2 worm cellular contexts compared by ENCODE assay signal in genomic region chrV:9729462-9730162, ce11.
TF ChIP-seq lines count a peak whose summit lies in the region.

TSS of gene aagr-3 (minus strand) at chrV:9729512.
TSS of gene drap-1 (plus strand) at chrV:9730106.

TF ChIP-seq in whole organism, L1 larva, 84 proteins besides CTCF, POLR2A, EP300 and RAD21 (continued from another document):
- TF ChIP-seq ceh-8 (GFP tag; optimal IDR thresholded peaks at IDR 0.05; lab: Kevin White, UChicago): no peak
- no peak for TF ChIP-seq nhr-237 (tag; optimal IDR thresholded peaks at IDR 0.05; lab: Kevin White, UChicago)
- no peak for TF ChIP-seq ceh-63 (GFP tag; optimal IDR thresholded peaks at IDR 0.05; lab: Kevin White, UChicago)
- no peak for TF ChIP-seq unc-62 (GFP tag; optimal IDR thresholded peaks at IDR 0.05; lab: Kevin White, UChicago)
- TF ChIP-seq zag-1 (tag; optimal IDR thresholded peaks at IDR 0.05; lab: Kevin White, UChicago): no peak
- TF ChIP-seq unc-130 (tag; optimal IDR thresholded peaks at IDR 0.05; lab: Kevin White, UChicago): no peak
- peak; percentile 52 for TF ChIP-seq nhr-85 (tag; lab: Kevin White, UChicago)
- TF ChIP-seq ets-5 (GFP tag; IDR thresholded peaks at IDR 0.05; lab: Robert Waterston, UW): no peak
- TF ChIP-seq ztf-4 (tag; optimal IDR thresholded peaks at IDR 0.05; lab: Kevin White, UChicago): peak; percentile 12
- no peak for TF ChIP-seq isw-1 (GFP tag; IDR thresholded peaks at IDR 0.05; lab: Robert Waterston, UW)
- no peak for TF ChIP-seq sox-4 (tag; optimal IDR thresholded peaks at IDR 0.05; lab: Kevin White, UChicago)
- no peak for TF ChIP-seq nhr-76 (tag; optimal IDR thresholded peaks at IDR 0.05; lab: Kevin White, UChicago)
- TF ChIP-seq nhr-90 (tag; optimal IDR thresholded peaks at IDR 0.05; lab: Kevin White, UChicago; ENCODE audit: poor library complexity): peak; percentile 50
- peak; percentile 11 for TF ChIP-seq elt-2 (tag; optimal IDR thresholded peaks at IDR 0.05; lab: Kevin White, UChicago)
- TF ChIP-seq egl-27 (tag; optimal IDR thresholded peaks at IDR 0.05; lab: Kevin White, UChicago): no peak
- no peak for TF ChIP-seq lir-3 (tag; optimal IDR thresholded peaks at IDR 0.05; lab: Kevin White, UChicago; ENCODE audit: poor library complexity)
- no peak for TF ChIP-seq lin-39 (tag; optimal IDR thresholded peaks at IDR 0.05; lab: Kevin White, UChicago)
- no peak for TF ChIP-seq dsc-1 (tag; optimal IDR thresholded peaks at IDR 0.05; lab: Kevin White, UChicago)
- no peak for TF ChIP-seq efl-3 (GFP tag; optimal IDR thresholded peaks at IDR 0.05; lab: Kevin White, UChicago)
- TF ChIP-seq hlh-17 (GFP tag; optimal IDR thresholded peaks at IDR 0.05; lab: Kevin White, UChicago; ENCODE audit: borderline replicate concordance): no peak
- TF ChIP-seq sup-37 (GFP tag; optimal IDR thresholded peaks at IDR 0.05; lab: Kevin White, UChicago): no peak
- TF ChIP-seq sptf-1 (tag; optimal IDR thresholded peaks at IDR 0.05; lab: Kevin White, UChicago): no peak
- TF ChIP-seq tlp-1 (tag; optimal IDR thresholded peaks at IDR 0.05; lab: Kevin White, UChicago): no peak
- peak; percentile 39 for TF ChIP-seq lin-13 (GFP tag; optimal IDR thresholded peaks at IDR 0.05; lab: Kevin White, UChicago)
- TF ChIP-seq grh-1 (GFP tag; IDR thresholded peaks at IDR 0.05; lab: Robert Waterston, UW): no peak
- TF ChIP-seq snu-23 (GFP tag; optimal IDR thresholded peaks at IDR 0.05; lab: Kevin White, UChicago): peak; percentile 51
- peak; percentile 99 for TF ChIP-seq xbp-1 (tag; optimal IDR thresholded peaks at IDR 0.05; lab: Kevin White, UChicago)
- no peak for TF ChIP-seq nhr-84 (tag; optimal IDR thresholded peaks at IDR 0.05; lab: Kevin White, UChicago)
- peak in 1 of 6 experiments; percentile 65 for TF ChIP-seq elt-3 (tag; optimal IDR thresholded peaks at IDR 0.05; lab: Kevin White, UChicago)
- no peak for TF ChIP-seq unc-30 (tag; optimal IDR thresholded peaks at IDR 0.05; lab: Kevin White, UChicago)
- TF ChIP-seq dpl-1 (GFP tag; optimal IDR thresholded peaks at IDR 0.05; lab: Kevin White, UChicago): peak; percentile 52 to 84 (median 75)
- no peak for TF ChIP-seq fkh-10 (GFP tag; optimal IDR thresholded peaks at IDR 0.05; lab: Kevin White, UChicago)
- peak; percentile 36 for TF ChIP-seq swsn-7 (tag; optimal IDR thresholded peaks at IDR 0.05; lab: Kevin White, UChicago)
- peak; percentile 37 for TF ChIP-seq ama-1 (optimal IDR thresholded peaks at IDR 0.05; lab: Kevin White, UChicago)
- TF ChIP-seq ceh-90 (tag; optimal IDR thresholded peaks at IDR 0.05; lab: Kevin White, UChicago): no peak
- no peak for TF ChIP-seq hpl-2 (GFP tag; optimal IDR thresholded peaks at IDR 0.05; lab: Kevin White, UChicago)
- peak; percentile 40 for TF ChIP-seq nhr-19 (GFP tag; conservative IDR thresholded peaks at IDR 0.05; lab: Robert Waterston, UW)
- TF ChIP-seq zip-4 (GFP tag; optimal IDR thresholded peaks at IDR 0.05; lab: Kevin White, UChicago): no peak
- peak; percentile 76 for TF ChIP-seq C16A3.4 (tag; optimal IDR thresholded peaks at IDR 0.05; lab: Kevin White, UChicago)
- TF ChIP-seq mef-2 (tag; optimal IDR thresholded peaks at IDR 0.05; lab: Kevin White, UChicago): no peak
- no peak for TF ChIP-seq pax-3 (tag; optimal IDR thresholded peaks at IDR 0.05; lab: Kevin White, UChicago)
- TF ChIP-seq mep-1 (tag; optimal IDR thresholded peaks at IDR 0.05; lab: Kevin White, UChicago): peak; percentile 54
- TF ChIP-seq efl-1 (optimal IDR thresholded peaks at IDR 0.05; lab: Kevin White, UChicago): peak; percentile 21 to 71
- peak; percentile 80 to 97 for TF ChIP-seq efl-1 (GFP tag; optimal IDR thresholded peaks at IDR 0.05 in 1 of 2; lab: Kevin White, UChicago)
- TF ChIP-seq fkh-8 (tag; optimal IDR thresholded peaks at IDR 0.05; lab: Kevin White, UChicago): no peak
- no peak for TF ChIP-seq pqm-1 (tag; optimal IDR thresholded peaks at IDR 0.05; lab: Kevin White, UChicago)
- no peak for TF ChIP-seq nhr-11 (tag; optimal IDR thresholded peaks at IDR 0.05; lab: Kevin White, UChicago)
- no peak for TF ChIP-seq egl-13 (tag; optimal IDR thresholded peaks at IDR 0.05; lab: Kevin White, UChicago)
- peak in 1 of 3 experiments; percentile 31 for TF ChIP-seq ceh-82 (tag; optimal IDR thresholded peaks at IDR 0.05; lab: Kevin White, UChicago)
- no peak for TF ChIP-seq ceh-88 (GFP tag; IDR thresholded peaks at IDR 0.05; lab: Robert Waterston, UW)
- TF ChIP-seq irx-1 (tag; optimal IDR thresholded peaks at IDR 0.05; lab: Kevin White, UChicago): no peak
- TF ChIP-seq lsy-2 (tag; optimal IDR thresholded peaks at IDR 0.05; lab: Kevin White, UChicago): peak; percentile 51 to 88
- peak; percentile 12 for TF ChIP-seq rnt-1 (tag; optimal IDR thresholded peaks at IDR 0.05; lab: Kevin White, UChicago)
- peak; percentile 56 for TF ChIP-seq lin-15B (tag; optimal IDR thresholded peaks at IDR 0.05; lab: Kevin White, UChicago)
TF ChIP-seq in whole organism, L1 larva: peak in this region for 30.

TF ChIP-seq in whole organism, L4 larva, 104 proteins besides CTCF, POLR2A, EP300 and RAD21 (continued from another document):
- no peak for TF ChIP-seq nhr-42 (GFP tag; IDR thresholded peaks at IDR 0.05; lab: Robert Waterston, UW)
- no peak for TF ChIP-seq lin-15B (tag; optimal IDR thresholded peaks at IDR 0.05; lab: Kevin White, UChicago)
- peak; percentile 10 for TF ChIP-seq nhr-102 (tag; optimal IDR thresholded peaks at IDR 0.05; lab: Kevin White, UChicago)
- TF ChIP-seq D1046.2 (GFP tag; IDR thresholded peaks at IDR 0.05; lab: Robert Waterston, UW): no peak
- peak; percentile 62 for TF ChIP-seq hlh-11 (tag; optimal IDR thresholded peaks at IDR 0.05; lab: Kevin White, UChicago)
- no peak for TF ChIP-seq Y105C5A.15 (GFP tag; IDR thresholded peaks at IDR 0.05; lab: Robert Waterston, UW)
- TF ChIP-seq ztf-11 (tag; optimal IDR thresholded peaks at IDR 0.05; lab: Kevin White, UChicago): no peak
- TF ChIP-seq Y48G9A.11 (GFP tag; IDR thresholded peaks at IDR 0.05; lab: Robert Waterston, UW): no peak
- TF ChIP-seq hlh-30 (tag; optimal IDR thresholded peaks at IDR 0.05; lab: Kevin White, UChicago; ENCODE audit: insufficient read depth): peak; percentile 74
- TF ChIP-seq lsy-2 (tag; optimal IDR thresholded peaks at IDR 0.05; lab: Kevin White, UChicago): peak in 1 of 2 experiments; percentile 89
- no peak for TF ChIP-seq sdz-12 (GFP tag; optimal IDR thresholded peaks at IDR 0.05; lab: Kevin White, UChicago)
- TF ChIP-seq fkh-10 (GFP tag; optimal IDR thresholded peaks at IDR 0.05; lab: Kevin White, UChicago): peak; percentile 4
- no peak for TF ChIP-seq F49E8.2 (tag; optimal IDR thresholded peaks at IDR 0.05; lab: Kevin White, UChicago; ENCODE audit: borderline replicate concordance)
- no peak for TF ChIP-seq nhr-11 (tag; optimal IDR thresholded peaks at IDR 0.05; lab: Kevin White, UChicago)
- TF ChIP-seq pqm-1 (tag; optimal IDR thresholded peaks at IDR 0.05; lab: Kevin White, UChicago): peak; percentile 27
- no peak for TF ChIP-seq ZK337.2 (GFP tag; IDR thresholded peaks at IDR 0.05; lab: Robert Waterston, UW)
- TF ChIP-seq tra-1 (GFP tag; IDR thresholded peaks at IDR 0.05; lab: Robert Waterston, UW): no peak
- TF ChIP-seq nhr-77 (tag; optimal IDR thresholded peaks at IDR 0.05; lab: Kevin White, UChicago): peak; percentile 66
- no peak for TF ChIP-seq daf-19 (GFP tag; conservative IDR thresholded peaks at IDR 0.05; lab: Robert Waterston, UW)
- TF ChIP-seq dmd-6 (GFP tag; IDR thresholded peaks at IDR 0.05; lab: Robert Waterston, UW): peak; percentile 40; the same call in 1 of the 2 replicates
- no peak for TF ChIP-seq egl-43 (GFP tag; IDR thresholded peaks at IDR 0.05; lab: Robert Waterston, UW)
- no peak for TF ChIP-seq snpc-4 (tag; optimal IDR thresholded peaks at IDR 0.05; lab: Kevin White, UChicago)
- no peak for TF ChIP-seq vab-7 (GFP tag; IDR thresholded peaks at IDR 0.05; lab: Robert Waterston, UW)
